Worm (Caenorhabditis elegans): Measurements from ENCODE around the gene C01G12.16.
A peak's percentile ranks its signal among the peaks of the same experiment; 100 is the strongest.

ce11 chrIII:4170903-4171377, 9.9 kb downstream of the C01G12.16 start, which contains the start of the genes rnf-121 and C16C10.4:
- TF ChIP-seq ama-1 (optimal IDR thresholded peaks at IDR 0.05) (no peak), Y55F3AM.14 (GFP tag; optimal IDR thresholded peaks at IDR 0.05) (no peak), fos-1 (tag; optimal IDR thresholded peaks at IDR 0.05) (peak; percentile 1), ztf-11 (tag; optimal IDR thresholded peaks at IDR 0.05) (peak; percentile 16), nhr-11 (tag; optimal IDR thresholded peaks at IDR 0.05) (no peak), lin-11 (tag; optimal IDR thresholded peaks at IDR 0.05) (peak; percentile 52), gmeb-1 (tag; optimal IDR thresholded peaks at IDR 0.05) (peak; percentile 78), snpc-4 (tag; optimal IDR thresholded peaks at IDR 0.05) (no peak), mdl-1 (tag; optimal IDR thresholded peaks at IDR 0.05) (no peak), blmp-1 (tag; optimal IDR thresholded peaks at IDR 0.05; ENCODE audit: insufficient read depth) (no peak)
